Fruit fly (Drosophila melanogaster): ENCODE data around the gene Sec22.

- TF ChIP-seq CG9948 (tag; optimal IDR thresholded peaks at IDR 0.05) (no peak), gl (tag; optimal IDR thresholded peaks at IDR 0.05) (no peak), EcR (GFP tag; optimal IDR thresholded peaks at IDR 0.05) (peak; percentile 61), CG4496 (GFP tag; IDR thresholded peaks at IDR 0.05) (no peak), CG14655 (GFP tag; optimal IDR thresholded peaks at IDR 0.05) (no peak), CG34367 (tag; optimal IDR thresholded peaks at IDR 0.05) (no peak), D1 (tag; optimal IDR thresholded peaks at IDR 0.05) (no peak), CG8159 (tag; optimal IDR thresholded peaks at IDR 0.05) (peak; percentile 9), CG17806 (tag; optimal IDR thresholded peaks at IDR 0.05) (no peak), CG13204 (GFP tag; optimal IDR thresholded peaks at IDR 0.05) (no peak), CG8301 (tag; optimal IDR thresholded peaks at IDR 0.05) (no peak)
Measured at dm6 chrX:758892-759621, 46.8 kb upstream of the Sec22 start, which contains the start of gene CG5273.
